Worm (Caenorhabditis elegans) whole organism, L4 larva: Measurements from ENCODE around the gene prp-9.
A peak's percentile ranks its signal among the peaks of the same experiment; 100 is the strongest.

Experiments used
- F26F4.8 ChIP-seq: fragments of 200-800 bp; sonication (Bioruptor generic); conservative IDR thresholded peaks from 2 replicates; pipeline ENCODE4 v1.3.6; 2022; ENCODE audit warnings: missing genetic modification characterization, missing compliant biosample characterization
- F37D6.2 ChIP-seq: sonication (generic microtip); optimal IDR thresholded peaks from 2 replicates; lab custom pipeline; 2016; ENCODE audit warnings: mild to moderate bottlenecking, missing genetic modification characterization, missing compliant biosample characterization
- T20F7.1 ChIP-seq: fragments of 200-800 bp; sonication (Bioruptor generic); optimal IDR thresholded peaks from 2 replicates; lab custom pipeline; 2018; ENCODE audit warnings: mild to moderate bottlenecking, missing genetic modification characterization, missing compliant biosample characterization
- T26A8.4 ChIP-seq: fragments of 200-800 bp; sonication (Bioruptor generic); IDR thresholded peaks from 2 replicates; pipeline ENCODE4 v1.3.6; 2022; ENCODE audit warnings: missing genetic modification characterization, missing compliant biosample characterization
- Y48G9A.11 ChIP-seq: fragments of 200-800 bp; sonication (Bioruptor generic); IDR thresholded peaks from 2 replicates; pipeline ENCODE4 v1.3.6; 2022; ENCODE audit warnings: missing genetic modification reagents, missing genetic modification characterization, missing compliant biosample characterization
- ZK546.5 ChIP-seq, 2 experiments: sonication (generic microtip); optimal IDR thresholded peaks; 2 replicates each; lab custom pipeline; 2017; ENCODE audit warnings: missing biosample characterization in 2 of 2, missing genetic modification characterization in 2 of 2
- aha-1 ChIP-seq: fragments of 150-350 bp; peaks from one replicate; lab custom pipeline; 2014; ENCODE audit warnings: missing biosample characterization, missing genetic modification characterization
- arid-1 ChIP-seq: fragments of 200-800 bp; sonication (Bioruptor generic); conservative IDR thresholded peaks from 2 replicates; pipeline ENCODE4 v1.3.6; 2022; ENCODE audit warnings: missing genetic modification reagents, missing genetic modification characterization, missing compliant biosample characterization
- ceh-20 ChIP-seq: fragments of 200-800 bp; sonication (Bioruptor generic); IDR thresholded peaks from 2 replicates; pipeline ENCODE4 v1.3.6; 2022; ENCODE audit warnings: missing genetic modification reagents, missing genetic modification characterization, missing compliant biosample characterization
- ceh-28 ChIP-seq: fragments of 150-350 bp; optimal IDR thresholded peaks from 2 replicates; lab custom pipeline; 2014; ENCODE audit warnings: missing biosample characterization, missing genetic modification reagents, missing genetic modification characterization
- ceh-32 ChIP-seq: sonication (generic microtip); optimal IDR thresholded peaks from 2 replicates; lab custom pipeline; 2016; ENCODE audit warnings: mild to moderate bottlenecking, missing genetic modification characterization, missing compliant biosample characterization; ENCODE audit not compliant: poor library complexity
- ceh-62 ChIP-seq: sonication (generic microtip); optimal IDR thresholded peaks from 2 replicates; lab custom pipeline; 2017; ENCODE audit warnings: missing biosample characterization, missing genetic modification characterization
- ceh-82 ChIP-seq: sonication (generic microtip); optimal IDR thresholded peaks from 2 replicates; lab custom pipeline; 2017; ENCODE audit warnings: missing biosample characterization, missing genetic modification characterization
- ctbp-1 ChIP-seq: fragments of 200-800 bp; sonication (Bioruptor generic); IDR thresholded peaks from 2 replicates; pipeline ENCODE4 v1.3.6; 2022; ENCODE audit warnings: missing genetic modification reagents, missing genetic modification characterization, missing compliant biosample characterization
- daf-16 ChIP-seq, 3 experiments: sonication (generic microtip); optimal IDR thresholded peaks; 2 replicates each; lab custom pipeline; 2016 to 2017; ENCODE audit warnings: missing genetic modification characterization in 3 of 3, missing genetic modification reagents in 3 of 3, mild to moderate bottlenecking in 2 of 3, missing compliant biosample characterization in 2 of 3, missing biosample characterization in 1 of 3, moderate library complexity in 1 of 3
- daf-8 ChIP-seq: fragments of 200-800 bp; sonication (Bioruptor generic); IDR thresholded peaks from 2 replicates; pipeline ENCODE4 v1.3.6; 2022; ENCODE audit warnings: missing genetic modification characterization, missing compliant biosample characterization
- dmd-9 ChIP-seq: fragments of 200-800 bp; sonication (Bioruptor generic); IDR thresholded peaks from 2 replicates; pipeline ENCODE4 v1.3.6; 2022; ENCODE audit warnings: missing genetic modification reagents, missing genetic modification characterization, missing compliant biosample characterization
- dpl-1 ChIP-seq: fragments of 150-350 bp; optimal IDR thresholded peaks from 2 replicates; lab custom pipeline; 2014; ENCODE audit warnings: missing biosample characterization, missing genetic modification reagents, missing genetic modification characterization
- dve-1 ChIP-seq: sonication (generic microtip); optimal IDR thresholded peaks from 2 replicates; lab custom pipeline; 2017; ENCODE audit warnings: antibody characterized with exemption, mild to moderate bottlenecking, missing genetic modification characterization, missing compliant biosample characterization; ENCODE audit not compliant: insufficient read depth
- egl-27 ChIP-seq: sonication (generic microtip); optimal IDR thresholded peaks from 3 replicates; lab custom pipeline; 2017; ENCODE audit warnings: missing biosample characterization, missing genetic modification reagents, missing genetic modification characterization
- fos-1 ChIP-seq: fragments of 150-350 bp; optimal IDR thresholded peaks from 2 replicates; lab custom pipeline; 2014; ENCODE audit warnings: missing biosample characterization, missing genetic modification characterization
- gei-8 ChIP-seq: fragments of 200-800 bp; sonication (Bioruptor generic); optimal IDR thresholded peaks from 2 replicates; lab custom pipeline; 2018; ENCODE audit warnings: mild to moderate bottlenecking, missing genetic modification characterization, missing compliant biosample characterization
- hlh-30 ChIP-seq: sonication (generic microtip); optimal IDR thresholded peaks from 2 replicates; lab custom pipeline; 2017; ENCODE audit warnings: antibody characterized with exemption, mild to moderate bottlenecking, missing genetic modification characterization, missing compliant biosample characterization; ENCODE audit not compliant: insufficient read depth
- hmg-1.1 ChIP-seq: fragments of 200-800 bp; sonication (Bioruptor generic); IDR thresholded peaks from 2 replicates; pipeline ENCODE4 v1.3.6; 2022; ENCODE audit warnings: missing genetic modification reagents, missing genetic modification characterization, missing compliant biosample characterization
- jun-1 ChIP-seq: fragments of 150-350 bp; optimal IDR thresholded peaks from 2 replicates; lab custom pipeline; 2014; ENCODE audit warnings: missing biosample characterization, missing genetic modification reagents, missing genetic modification characterization
- lim-7 ChIP-seq: fragments of 200-800 bp; sonication (Bioruptor generic); IDR thresholded peaks from 2 replicates; pipeline ENCODE4 v1.3.6; 2022; ENCODE audit warnings: missing genetic modification characterization, missing compliant biosample characterization
- lin-1 ChIP-seq: fragments of 200-800 bp; sonication (Bioruptor generic); IDR thresholded peaks from 2 replicates; pipeline ENCODE4 v1.3.6; 2022; ENCODE audit warnings: missing genetic modification reagents, missing genetic modification characterization, missing compliant biosample characterization
- lin-15B ChIP-seq: fragments of 150-350 bp; sonication (generic microtip); optimal IDR thresholded peaks from 3 replicates; lab custom pipeline; 2014; ENCODE audit warnings: missing biosample characterization, missing genetic modification characterization
- lin-38 ChIP-seq: fragments of 200-800 bp; sonication (Bioruptor generic); IDR thresholded peaks from 2 replicates; pipeline ENCODE4 v1.3.6; 2022; ENCODE audit warnings: missing genetic modification reagents, missing genetic modification characterization, missing compliant biosample characterization
- lin-39 ChIP-seq: fragments of 150-350 bp; optimal IDR thresholded peaks from 2 replicates; lab custom pipeline; 2014; ENCODE audit warnings: missing biosample characterization, missing genetic modification reagents, missing genetic modification characterization
- lir-3 ChIP-seq: sonication (generic microtip); optimal IDR thresholded peaks from 2 replicates; lab custom pipeline; 2016; ENCODE audit warnings: mild to moderate bottlenecking, missing genetic modification characterization, missing compliant biosample characterization
- madf-9 ChIP-seq: fragments of 200-800 bp; sonication (Bioruptor generic); conservative IDR thresholded peaks from 2 replicates; pipeline ENCODE4 v1.3.6; 2022; ENCODE audit warnings: missing genetic modification reagents, missing genetic modification characterization, missing compliant biosample characterization
- mep-1 ChIP-seq: fragments of 150-350 bp; sonication (generic microtip); optimal IDR thresholded peaks from 3 replicates; lab custom pipeline; 2014; ENCODE audit warnings: missing biosample characterization, missing genetic modification characterization
- mes-2 ChIP-seq: sonication (generic microtip); optimal IDR thresholded peaks from 2 replicates; lab custom pipeline; 2016; ENCODE audit warnings: missing genotype, mild to moderate bottlenecking, missing genetic modification characterization, missing compliant biosample characterization; ENCODE audit not compliant: poor library complexity, severe bottlenecking
- mxl-2 ChIP-seq: fragments of 200-800 bp; sonication (Bioruptor generic); conservative IDR thresholded peaks from 2 replicates; pipeline ENCODE4 v1.3.6; 2022; ENCODE audit warnings: missing genetic modification reagents, missing genetic modification characterization, missing compliant biosample characterization
- nhr-10 ChIP-seq: fragments of 150-350 bp; optimal IDR thresholded peaks from 2 replicates; lab custom pipeline; 2014; ENCODE audit warnings: missing biosample characterization, missing genetic modification characterization
- nhr-11 ChIP-seq: fragments of 150-350 bp; optimal IDR thresholded peaks from 2 replicates; lab custom pipeline; 2014; ENCODE audit warnings: missing biosample characterization, missing genetic modification characterization
- nhr-237 ChIP-seq: sonication (generic microtip); optimal IDR thresholded peaks from 2 replicates; lab custom pipeline; 2017; ENCODE audit warnings: missing biosample characterization, missing genetic modification characterization
- nhr-28 ChIP-seq: fragments of 150-350 bp; optimal IDR thresholded peaks from 2 replicates; lab custom pipeline; 2014; ENCODE audit warnings: missing biosample characterization, missing genetic modification characterization
- nhr-6 ChIP-seq: fragments of 150-350 bp; optimal IDR thresholded peaks from 2 replicates; lab custom pipeline; 2014; ENCODE audit warnings: missing biosample characterization, missing genetic modification characterization
- pqm-1 ChIP-seq: sonication (generic microtip); optimal IDR thresholded peaks from 2 replicates; lab custom pipeline; 2017; ENCODE audit warnings: missing biosample characterization, missing genetic modification characterization
- rbr-2 ChIP-seq: sonication (generic microtip); optimal IDR thresholded peaks from 2 replicates; lab custom pipeline; 2016; ENCODE audit warnings: missing genotype, missing genetic modification characterization, missing compliant biosample characterization
- set-16 ChIP-seq: fragments of 200-800 bp; sonication (Bioruptor generic); IDR thresholded peaks from 2 replicates; pipeline ENCODE4 v1.3.6; 2022; ENCODE audit warnings: missing genetic modification reagents, missing genetic modification characterization, missing compliant biosample characterization
- spr-1 ChIP-seq: sonication (generic microtip); optimal IDR thresholded peaks from 2 replicates; lab custom pipeline; 2016; ENCODE audit warnings: mild to moderate bottlenecking, missing genetic modification characterization, missing compliant biosample characterization
- tag-97 ChIP-seq: fragments of 200-800 bp; sonication (Bioruptor generic); IDR thresholded peaks from 2 replicates; pipeline ENCODE4 v1.3.6; 2022; ENCODE audit warnings: missing genetic modification characterization, missing compliant biosample characterization
- tra-1 ChIP-seq: fragments of 200-800 bp; sonication (Bioruptor generic); IDR thresholded peaks from 2 replicates; pipeline ENCODE4 v1.3.6; 2022; ENCODE audit warnings: missing genetic modification reagents, missing genetic modification characterization, missing compliant biosample characterization
- unc-62 ChIP-seq, 3 experiments: fragments of 150-350 bp in 1 of 3; sonication (generic microtip); optimal IDR thresholded peaks in 2 of 3; peaks in 1 of 3; 1 replicate in 1 of 3; 2 replicates in 2 of 3; lab custom pipeline; 2014 to 2017; ENCODE audit warnings: missing biosample characterization in 3 of 3, missing genetic modification characterization in 3 of 3, missing genetic modification reagents in 3 of 3, missing genotype in 1 of 3
- zag-1 ChIP-seq: fragments of 150-350 bp; optimal IDR thresholded peaks from 2 replicates; lab custom pipeline; 2014; ENCODE audit warnings: missing biosample characterization, missing genetic modification characterization
- zfp-3 ChIP-seq: fragments of 200-800 bp; sonication (Bioruptor generic); conservative IDR thresholded peaks from 2 replicates; pipeline ENCODE4 v1.3.6; 2022; ENCODE audit warnings: missing genetic modification reagents, missing genetic modification characterization, missing compliant biosample characterization
- zip-11 ChIP-seq: fragments of 200-800 bp; sonication (Bioruptor generic); IDR thresholded peaks from 2 replicates; pipeline ENCODE4 v1.3.6; 2022; ENCODE audit warnings: missing genetic modification characterization, missing compliant biosample characterization

prp-9 gene

ce11 chrII:8566806-8567266, 41.6 kb upstream of the prp-9 start, which contains the start of gene F54C9.3 (continued):
- TF ChIP-seq zip-11 (GFP tag; lab: Robert Waterston, UW) (no peak), Y48G9A.11 (GFP tag; lab: Robert Waterston, UW) (no peak), jun-1 (peak; percentile 67), T20F7.1 (GFP tag; lab: Kevin White, UChicago) (peak; percentile 48), tra-1 (GFP tag; lab: Robert Waterston, UW) (peak; percentile 75; the same call in 1 of the 2 replicates), egl-27 (tag; lab: Kevin White, UChicago) (no peak), fos-1 (no peak), ctbp-1 (GFP tag; lab: Robert Waterston, UW) (no peak), ceh-20 (GFP tag; lab: Robert Waterston, UW) (peak; percentile 96), ceh-62 (tag; lab: Kevin White, UChicago) (no peak), ceh-82 (no peak), unc-62 (GFP tag; optimal IDR thresholded peaks at IDR 0.05 in 1 of 2; lab: Kevin White, UChicago) (no peak), unc-62 (tag; optimal IDR thresholded peaks at IDR 0.05; lab: Kevin White, UChicago) (no peak), tag-97 (GFP tag; lab: Robert Waterston, UW) (no peak), lin-38 (GFP tag; lab: Robert Waterston, UW) (peak; percentile 16), dve-1 (tag; lab: Kevin White, UChicago) (peak; percentile 92), mep-1 (peak; percentile 68), dmd-9 (GFP tag; lab: Robert Waterston, UW) (no peak), ceh-32 (no peak), rbr-2 (tag; lab: Kevin White, UChicago) (no peak), lin-39 (tag; lab: Kevin White, UChicago) (no peak), zfp-3 (GFP tag; lab: Robert Waterston, UW) (no peak), nhr-237 (tag; lab: Kevin White, UChicago) (no peak), nhr-11 (no peak), ceh-28 (tag; lab: Kevin White, UChicago) (no peak), madf-9 (GFP tag; lab: Robert Waterston, UW) (no peak), mxl-2 (GFP tag; lab: Robert Waterston, UW) (no peak), F26F4.8 (GFP tag; lab: Robert Waterston, UW) (no peak), lin-15B (tag; lab: Kevin White, UChicago) (no peak), lin-1 (GFP tag; lab: Robert Waterston, UW) (peak; percentile 62), ZK546.5 (tag; optimal IDR thresholded peaks at IDR 0.05; lab: Kevin White, UChicago) (no peak), set-16 (GFP tag; lab: Robert Waterston, UW) (no peak), F37D6.2 (tag; lab: Kevin White, UChicago) (no peak), hmg-1.1 (GFP tag; lab: Robert Waterston, UW) (no peak), lim-7 (GFP tag; lab: Robert Waterston, UW) (no peak), hlh-30 (tag; lab: Kevin White, UChicago) (peak; percentile 50)
- TF ChIP-seq, all 104 proteins: peak for 20

ce11 chrII:8566039-8566438, 40.8 kb upstream of the prp-9 start, which contains the start of gene stc-1:
TSS of gene stc-1 (minus strand) at chrII:8566139.
- TF ChIP-seq nhr-10, result peak; percentile 1
- no peak for TF ChIP-seq lir-3 (tag; lab: Kevin White, UChicago)
- TF ChIP-seq fos-1, result no peak
- no peak for TF ChIP-seq daf-16 (GFP tag; optimal IDR thresholded peaks at IDR 0.05; lab: Kevin White, UChicago)
- TF ChIP-seq daf-16 (tag; optimal IDR thresholded peaks at IDR 0.05; lab: Kevin White, UChicago), result peak; percentile 33
- TF ChIP-seq daf-8, result no peak
- no peak for TF ChIP-seq spr-1 (tag; lab: Kevin White, UChicago)
- peak; percentile 20 for TF ChIP-seq pqm-1 (tag; lab: Kevin White, UChicago)
- no peak for TF ChIP-seq tra-1 (GFP tag; lab: Robert Waterston, UW)
- peak; percentile 23 for TF ChIP-seq aha-1 (tag; lab: Kevin White, UChicago)
- TF ChIP-seq zag-1 (tag; lab: Kevin White, UChicago), result no peak
- TF ChIP-seq nhr-6 (tag; lab: Kevin White, UChicago), result peak; percentile 53
- TF ChIP-seq mes-2 (tag; lab: Kevin White, UChicago), result peak; percentile 59
- TF ChIP-seq lin-38 (GFP tag; lab: Robert Waterston, UW), result peak; percentile 81
- TF ChIP-seq dpl-1 (GFP tag; lab: Kevin White, UChicago), result peak; percentile 70
- peak; percentile 39 for TF ChIP-seq nhr-28
- peak; percentile 35; the same call in 1 of the 2 replicates for TF ChIP-seq T26A8.4 (GFP tag; lab: Robert Waterston, UW)
- no peak for TF ChIP-seq gei-8 (GFP tag; lab: Kevin White, UChicago)
- no peak for TF ChIP-seq ceh-28 (tag; lab: Kevin White, UChicago)
- TF ChIP-seq arid-1 (GFP tag; lab: Robert Waterston, UW), result 0 out of 2 replicates have a peak, but pooled peaks have one; percentile 22
- no peak for TF ChIP-seq unc-62 (GFP tag; optimal IDR thresholded peaks at IDR 0.05 in 1 of 2; lab: Kevin White, UChicago)
- TF ChIP-seq unc-62 (tag; optimal IDR thresholded peaks at IDR 0.05; lab: Kevin White, UChicago), result no peak
- no peak for TF ChIP-seq lin-39 (tag; lab: Kevin White, UChicago)
